Worm (Caenorhabditis elegans) whole organism, L4 larva: ENCODE measurements around the gene srh-34.

Experiments used
- aly-2 ChIP-seq: sonication (generic microtip); optimal IDR thresholded peaks from 2 replicates; lab custom pipeline; 2018; ENCODE audit warnings: missing biosample characterization, missing genetic modification characterization
- ama-1 ChIP-seq: fragments of 150-350 bp; optimal IDR thresholded peaks from 2 replicates; lab custom pipeline; 2014; ENCODE audit warnings: inconsistent platforms, mixed read lengths
- ceh-32 ChIP-seq: sonication (generic microtip); optimal IDR thresholded peaks from 2 replicates; lab custom pipeline; 2016; ENCODE audit warnings: mild to moderate bottlenecking, missing genetic modification characterization, missing compliant biosample characterization; ENCODE audit not compliant: poor library complexity
- fos-1 ChIP-seq: fragments of 150-350 bp; optimal IDR thresholded peaks from 2 replicates; lab custom pipeline; 2014; ENCODE audit warnings: missing biosample characterization, missing genetic modification characterization
- gei-8 ChIP-seq: fragments of 200-800 bp; sonication (Bioruptor generic); optimal IDR thresholded peaks from 2 replicates; lab custom pipeline; 2018; ENCODE audit warnings: mild to moderate bottlenecking, missing genetic modification characterization, missing compliant biosample characterization
- lir-3 ChIP-seq: sonication (generic microtip); optimal IDR thresholded peaks from 2 replicates; lab custom pipeline; 2016; ENCODE audit warnings: mild to moderate bottlenecking, missing genetic modification characterization, missing compliant biosample characterization
- lsy-2 ChIP-seq, 2 experiments: fragments of 150-350 bp in 1 of 2; sonication (generic microtip) in 1 of 2; optimal IDR thresholded peaks; 2 replicates each; lab custom pipeline; 2014 to 2017; ENCODE audit warnings: missing biosample characterization in 2 of 2, missing genetic modification characterization in 2 of 2
- nhr-11 ChIP-seq: fragments of 150-350 bp; optimal IDR thresholded peaks from 2 replicates; lab custom pipeline; 2014; ENCODE audit warnings: missing biosample characterization, missing genetic modification characterization
- nhr-237 ChIP-seq: sonication (generic microtip); optimal IDR thresholded peaks from 2 replicates; lab custom pipeline; 2017; ENCODE audit warnings: missing biosample characterization, missing genetic modification characterization
- nhr-77 ChIP-seq: fragments of 150-350 bp; optimal IDR thresholded peaks from 2 replicates; lab custom pipeline; 2014; ENCODE audit warnings: missing biosample characterization, missing genetic modification characterization
- pha-4 ChIP-seq, 2 experiments: fragments of 150-350 bp in 1 of 2; fragments of 200-800 bp in 1 of 2; sonication (Bioruptor generic) in 1 of 2; IDR thresholded peaks in 1 of 2; optimal IDR thresholded peaks in 1 of 2; 2 replicates each; pipeline versions ENCODE4 v1.3.6 to Lab custom; 2014 to 2022; ENCODE audit warnings: missing genetic modification characterization in 2 of 2, missing genetic modification reagents in 2 of 2, missing biosample characterization in 1 of 2, missing compliant biosample characterization in 1 of 2
- snpc-4 ChIP-seq: fragments of 150-350 bp; optimal IDR thresholded peaks from 2 replicates; lab custom pipeline; 2014; ENCODE audit warnings: missing biosample characterization, missing genetic modification characterization
- vab-7 ChIP-seq: fragments of 200-800 bp; sonication (Bioruptor generic); IDR thresholded peaks from 2 replicates; pipeline ENCODE4 v1.3.6; 2022; ENCODE audit warnings: missing genetic modification reagents, missing genetic modification characterization, missing compliant biosample characterization

ce11 chrV:443193-443592 is 3.3 kb downstream of the srh-34 start, which contains the start of gene srh-33:
- TF ChIP-seq ceh-32 (tag; lab: Kevin White, UChicago) (no peak), lir-3 (no peak), snpc-4 (tag; lab: Kevin White, UChicago) (no peak), vab-7 (GFP tag; lab: Robert Waterston, UW) (no peak), ama-1 (lab: Kevin White, UChicago) (no peak), lsy-2 (tag; optimal IDR thresholded peaks at IDR 0.05; lab: Kevin White, UChicago) (no peak), nhr-77 (tag; lab: Kevin White, UChicago) (no peak), pha-4 (GFP tag; IDR thresholded peaks at IDR 0.05; lab: Robert Waterston, UW) (no peak), pha-4 (tag; optimal IDR thresholded peaks at IDR 0.05; lab: Kevin White, UChicago) (no peak), gei-8 (GFP tag; lab: Kevin White, UChicago) (no peak), nhr-237 (tag; lab: Kevin White, UChicago) (no peak), fos-1 (tag; lab: Kevin White, UChicago) (no peak), nhr-11 (tag; lab: Kevin White, UChicago) (no peak), aly-2 (no peak)
